Worm (Caenorhabditis elegans): ENCODE results near the gene ZK809.8.
A peak's percentile ranks its signal among the peaks of the same experiment; 100 is the strongest.

The ZK809.8 gene

DNA sequence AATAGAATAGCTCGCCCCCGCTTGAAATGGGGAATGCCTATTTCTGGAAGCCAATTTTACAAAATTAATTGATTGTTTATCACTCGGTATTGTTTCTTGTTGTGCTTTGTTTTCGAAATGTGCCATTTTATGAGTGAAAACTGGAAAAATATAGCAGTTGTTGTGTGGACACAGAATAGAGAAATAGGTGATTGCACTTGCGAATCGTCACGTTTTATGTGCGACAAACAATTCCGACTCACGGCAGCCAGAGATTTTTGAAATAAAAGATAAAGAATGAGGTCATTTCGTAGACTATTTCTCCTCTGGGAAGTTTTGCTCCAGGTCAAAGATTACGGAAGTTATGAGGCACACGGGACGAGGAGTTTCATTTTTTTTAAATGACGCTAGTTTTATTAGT, 2.0 kb downstream of the ZK809.8 start:
- TF ChIP-seq hmg-11 (tag; optimal IDR thresholded peaks at IDR 0.05) (no peak), egl-5 (tag; optimal IDR thresholded peaks at IDR 0.05) (peak; percentile 62), aly-2 (tag; optimal IDR thresholded peaks at IDR 0.05) (no peak), ceh-82 (tag; optimal IDR thresholded peaks at IDR 0.05) (no peak), pha-4 (tag; optimal IDR thresholded peaks at IDR 0.05) (no peak)

DNA sequence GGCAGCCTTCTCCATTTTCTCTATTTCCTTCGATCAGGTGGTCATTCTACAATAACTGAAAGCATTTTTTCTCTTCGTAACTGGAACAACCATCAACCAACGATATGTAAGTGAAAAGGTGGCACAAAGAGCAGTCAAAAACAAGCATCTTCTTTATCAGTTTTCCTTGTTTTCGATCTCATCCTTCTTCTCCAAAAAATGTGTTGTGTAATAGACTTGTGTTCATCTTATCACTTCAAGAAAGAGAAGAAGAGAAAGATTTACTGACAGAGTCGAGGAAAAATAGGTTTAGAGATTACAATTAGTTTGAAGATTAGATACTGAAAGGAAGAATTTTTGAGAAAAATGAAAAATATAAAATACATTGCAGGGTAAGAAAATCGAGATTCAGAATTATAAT, 3.5 kb downstream of the ZK809.8 start:
- TF ChIP-seq zag-1 (tag; optimal IDR thresholded peaks at IDR 0.05) (no peak), mdl-1 (tag; optimal IDR thresholded peaks at IDR 0.05) (no peak), elt-2 (tag; optimal IDR thresholded peaks at IDR 0.05) (peak; percentile 3), nhr-11 (tag; optimal IDR thresholded peaks at IDR 0.05) (peak; percentile 26), nhr-23 (tag; optimal IDR thresholded peaks at IDR 0.05) (no peak), elt-3 (tag; optimal IDR thresholded peaks at IDR 0.05) (no peak), fkh-10 (GFP tag; optimal IDR thresholded peaks at IDR 0.05) (no peak), ama-1 (optimal IDR thresholded peaks at IDR 0.05) (peak; percentile 14), nhr-237 (tag; optimal IDR thresholded peaks at IDR 0.05) (no peak), ceh-16 (tag; optimal IDR thresholded peaks at IDR 0.05) (no peak), nhr-43 (tag; optimal IDR thresholded peaks at IDR 0.05; ENCODE audit: poor library complexity, severe bottlenecking) (no peak), nhr-76 (tag; optimal IDR thresholded peaks at IDR 0.05) (no peak), nhr-67 (tag; optimal IDR thresholded peaks at IDR 0.05) (no peak), daf-12 (tag; optimal IDR thresholded peaks at IDR 0.05) (no peak), ztf-4 (tag; optimal IDR thresholded peaks at IDR 0.05) (no peak), ZK546.5 (tag; optimal IDR thresholded peaks at IDR 0.05) (no peak), lsy-12 (tag; optimal IDR thresholded peaks at IDR 0.05) (no peak), ztf-11 (tag; optimal IDR thresholded peaks at IDR 0.05) (no peak), sea-2 (GFP tag; optimal IDR thresholded peaks at IDR 0.05) (no peak), egl-27 (tag; optimal IDR thresholded peaks at IDR 0.05) (no peak), lin-15B (tag; optimal IDR thresholded peaks at IDR 0.05) (no peak), pha-4 (tag; optimal IDR thresholded peaks at IDR 0.05) (no peak), elt-1 (tag; optimal IDR thresholded peaks at IDR 0.05) (no peak), hmg-11 (tag; optimal IDR thresholded peaks at IDR 0.05) (no peak), egl-5 (tag; optimal IDR thresholded peaks at IDR 0.05) (peak; percentile 39), nhr-12 (tag; optimal IDR thresholded peaks at IDR 0.05) (no peak), skn-1 (tag; optimal IDR thresholded peaks at IDR 0.05) (no peak), fos-1 (tag; optimal IDR thresholded peaks at IDR 0.05) (no peak), pqm-1 (tag; optimal IDR thresholded peaks at IDR 0.05) (no peak), fkh-2 (tag; optimal IDR thresholded peaks at IDR 0.05) (no peak), nhr-25 (tag; optimal IDR thresholded peaks at IDR 0.05) (no peak), tbx-2 (tag; optimal IDR thresholded peaks at IDR 0.05) (no peak), lin-39 (tag; optimal IDR thresholded peaks at IDR 0.05) (no peak), unc-39 (tag; optimal IDR thresholded peaks at IDR 0.05) (no peak)

ce11 chrIV:11644705-11645104, 4.2 kb downstream of the ZK809.8 start:
- TF ChIP-seq ama-1 (optimal IDR thresholded peaks at IDR 0.05): peak; percentile 14
- TF ChIP-seq ZK546.5 (tag; optimal IDR thresholded peaks at IDR 0.05): no peak

DNA sequence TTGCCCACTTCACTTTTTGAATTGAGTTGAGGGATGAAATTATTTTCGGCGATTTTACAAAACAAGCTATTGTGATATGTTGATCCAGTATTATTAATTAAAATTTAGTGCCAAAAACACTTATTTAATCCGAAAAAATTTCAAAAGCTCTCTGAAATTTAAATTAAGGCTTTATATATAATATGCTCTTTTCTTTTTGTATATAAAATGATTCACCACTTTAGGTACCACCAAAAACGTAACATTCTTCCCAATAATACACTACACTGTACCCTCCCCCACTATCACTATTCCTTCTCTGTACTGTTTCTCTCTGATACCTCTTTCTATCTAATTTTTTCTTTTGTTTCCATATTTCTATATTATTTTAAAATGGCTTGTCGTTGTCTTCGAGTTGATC, 5.0 kb downstream of the ZK809.8 start, which contains the start of gene prx-2:
Gene prx-2 (plus strand): TSS at position 301 of the 400 bp plus-strand sequence.
- no peak for TF ChIP-seq lin-15B (tag; optimal IDR thresholded peaks at IDR 0.05)
- TF ChIP-seq ceh-82 (tag; optimal IDR thresholded peaks at IDR 0.05): no peak
- TF ChIP-seq nhr-11 (tag; optimal IDR thresholded peaks at IDR 0.05): no peak
- no peak for TF ChIP-seq fkh-2 (tag; optimal IDR thresholded peaks at IDR 0.05)
- no peak for TF ChIP-seq unc-39 (tag; optimal IDR thresholded peaks at IDR 0.05)
- TF ChIP-seq nhr-76 (tag; optimal IDR thresholded peaks at IDR 0.05): no peak
- no peak for TF ChIP-seq elt-1 (tag; optimal IDR thresholded peaks at IDR 0.05)

DNA sequence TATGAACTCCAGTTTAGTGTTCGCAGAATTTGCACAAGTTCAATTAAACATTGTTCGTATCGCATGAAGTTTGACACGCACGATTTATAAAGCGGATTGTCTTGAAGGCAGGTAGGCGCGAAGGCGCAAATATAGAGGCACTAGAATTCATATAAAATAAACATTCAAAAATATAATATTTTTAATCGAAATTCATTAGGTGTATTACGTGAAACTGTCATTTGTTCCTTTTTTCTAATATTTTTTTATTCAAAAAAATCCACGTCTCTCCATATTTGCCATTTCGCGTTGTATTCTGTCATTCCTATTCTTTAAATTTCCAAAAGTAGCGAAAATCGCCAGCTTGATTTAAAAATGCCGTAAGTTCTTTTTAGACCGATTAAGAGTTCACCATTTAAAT, 7.1 kb downstream of the ZK809.8 start, which contains the start of gene ZK809.1:
Gene ZK809.1 (plus strand): TSS at position 301 of the 400 bp plus-strand sequence.
- TF ChIP-seq ZK546.5 (tag; optimal IDR thresholded peaks at IDR 0.05): no peak

Data from whole organism, L3 larva.